Worm (Caenorhabditis elegans) whole organism, L4 larva: Measurements from ENCODE around the gene D2096.9.
A peak's percentile ranks its signal among the peaks of the same experiment; 100 is the strongest.

Experiments
- F49E8.2 ChIP-seq: sonication (generic microtip); optimal IDR thresholded peaks from 2 replicates; lab custom pipeline; 2016; ENCODE audit warnings: missing compliant biosample characterization, mild to moderate bottlenecking, missing genetic modification characterization, borderline replicate concordance
- R02D3.7 ChIP-seq: fragments of 150-350 bp; sonication (generic microtip); optimal IDR thresholded peaks from 3 replicates; lab custom pipeline; 2014; ENCODE audit warnings: missing biosample characterization, missing genetic modification characterization
- Y48G9A.11 ChIP-seq: fragments of 200-800 bp; sonication (Bioruptor generic); IDR thresholded peaks from 2 replicates; pipeline ENCODE4 v1.3.6; 2022; ENCODE audit warnings: missing genetic modification reagents, missing genetic modification characterization, missing compliant biosample characterization
- Y75B8A.6 ChIP-seq: fragments of 200-800 bp; sonication (Bioruptor generic); IDR thresholded peaks from 2 replicates; pipeline ENCODE4 v1.3.6; 2022; ENCODE audit warnings: missing genetic modification reagents, missing genetic modification characterization, missing compliant biosample characterization
- ZK337.2 ChIP-seq: fragments of 200-800 bp; sonication (Bioruptor generic); IDR thresholded peaks from 2 replicates; pipeline ENCODE4 v1.3.6; 2022; ENCODE audit warnings: missing genetic modification reagents, missing genetic modification characterization, missing compliant biosample characterization
- aha-1 ChIP-seq: fragments of 150-350 bp; peaks from one replicate; lab custom pipeline; 2014; ENCODE audit warnings: missing biosample characterization, missing genetic modification characterization
- aly-2 ChIP-seq: sonication (generic microtip); optimal IDR thresholded peaks from 2 replicates; lab custom pipeline; 2018; ENCODE audit warnings: missing biosample characterization, missing genetic modification characterization
- arid-1 ChIP-seq: fragments of 200-800 bp; sonication (Bioruptor generic); conservative IDR thresholded peaks from 2 replicates; pipeline ENCODE4 v1.3.6; 2022; ENCODE audit warnings: missing genetic modification reagents, missing genetic modification characterization, missing compliant biosample characterization
- attf-4 ChIP-seq: sonication (generic microtip); optimal IDR thresholded peaks from 3 replicates; lab custom pipeline; 2017; ENCODE audit warnings: missing biosample characterization, missing genetic modification characterization
- ceh-32 ChIP-seq: sonication (generic microtip); optimal IDR thresholded peaks from 2 replicates; lab custom pipeline; 2016; ENCODE audit warnings: mild to moderate bottlenecking, missing genetic modification characterization, missing compliant biosample characterization; ENCODE audit not compliant: poor library complexity
- ceh-44 ChIP-seq: fragments of 200-800 bp; sonication (Bioruptor generic); IDR thresholded peaks from 2 replicates; pipeline ENCODE4 v1.3.6; 2022; ENCODE audit warnings: missing genetic modification reagents, missing genetic modification characterization, missing compliant biosample characterization
- daf-16 ChIP-seq, 3 experiments: sonication (generic microtip); optimal IDR thresholded peaks; 2 replicates each; lab custom pipeline; 2016 to 2017; ENCODE audit warnings: missing genetic modification characterization in 3 of 3, missing genetic modification reagents in 3 of 3, mild to moderate bottlenecking in 2 of 3, missing compliant biosample characterization in 2 of 3, missing biosample characterization in 1 of 3, moderate library complexity in 1 of 3
- daf-19 ChIP-seq: fragments of 200-800 bp; sonication (Bioruptor generic); conservative IDR thresholded peaks from 2 replicates; pipeline ENCODE4 v1.3.6; 2022; ENCODE audit warnings: missing genetic modification characterization, missing compliant biosample characterization
- daf-8 ChIP-seq: fragments of 200-800 bp; sonication (Bioruptor generic); IDR thresholded peaks from 2 replicates; pipeline ENCODE4 v1.3.6; 2022; ENCODE audit warnings: missing genetic modification characterization, missing compliant biosample characterization
- dmd-8 ChIP-seq: fragments of 200-800 bp; sonication (Bioruptor generic); IDR thresholded peaks from 2 replicates; pipeline ENCODE4 v1.3.6; 2022; ENCODE audit warnings: missing genetic modification characterization, missing compliant biosample characterization
- dmd-9 ChIP-seq: fragments of 200-800 bp; sonication (Bioruptor generic); IDR thresholded peaks from 2 replicates; pipeline ENCODE4 v1.3.6; 2022; ENCODE audit warnings: missing genetic modification reagents, missing genetic modification characterization, missing compliant biosample characterization
- dpl-1 ChIP-seq: fragments of 150-350 bp; optimal IDR thresholded peaks from 2 replicates; lab custom pipeline; 2014; ENCODE audit warnings: missing biosample characterization, missing genetic modification reagents, missing genetic modification characterization
- duxl-1 ChIP-seq: sonication (generic microtip); optimal IDR thresholded peaks from 2 replicates; lab custom pipeline; 2016; ENCODE audit warnings: mild to moderate bottlenecking, missing genetic modification characterization, moderate library complexity, missing compliant biosample characterization; ENCODE audit not compliant: poor library complexity
- dve-1 ChIP-seq: sonication (generic microtip); optimal IDR thresholded peaks from 2 replicates; lab custom pipeline; 2017; ENCODE audit warnings: antibody characterized with exemption, mild to moderate bottlenecking, missing genetic modification characterization, missing compliant biosample characterization; ENCODE audit not compliant: insufficient read depth
- fos-1 ChIP-seq: fragments of 150-350 bp; optimal IDR thresholded peaks from 2 replicates; lab custom pipeline; 2014; ENCODE audit warnings: missing biosample characterization, missing genetic modification characterization
- gei-8 ChIP-seq: fragments of 200-800 bp; sonication (Bioruptor generic); optimal IDR thresholded peaks from 2 replicates; lab custom pipeline; 2018; ENCODE audit warnings: mild to moderate bottlenecking, missing genetic modification characterization, missing compliant biosample characterization
- hif-1 ChIP-seq, 2 experiments: sonication (generic microtip); optimal IDR thresholded peaks; 2 replicates each; lab custom pipeline; 2016 to 2017; ENCODE audit warnings: missing compliant biosample characterization in 2 of 2, missing genetic modification characterization in 2 of 2, missing genetic modification reagents in 2 of 2, missing genotype in 2 of 2, mild to moderate bottlenecking in 1 of 2
- hlh-30 ChIP-seq: sonication (generic microtip); optimal IDR thresholded peaks from 2 replicates; lab custom pipeline; 2017; ENCODE audit warnings: antibody characterized with exemption, mild to moderate bottlenecking, missing genetic modification characterization, missing compliant biosample characterization; ENCODE audit not compliant: insufficient read depth
- lin-1 ChIP-seq: fragments of 200-800 bp; sonication (Bioruptor generic); IDR thresholded peaks from 2 replicates; pipeline ENCODE4 v1.3.6; 2022; ENCODE audit warnings: missing genetic modification reagents, missing genetic modification characterization, missing compliant biosample characterization
- lin-39 ChIP-seq: fragments of 150-350 bp; optimal IDR thresholded peaks from 2 replicates; lab custom pipeline; 2014; ENCODE audit warnings: missing biosample characterization, missing genetic modification reagents, missing genetic modification characterization
- mep-1 ChIP-seq: fragments of 150-350 bp; sonication (generic microtip); optimal IDR thresholded peaks from 3 replicates; lab custom pipeline; 2014; ENCODE audit warnings: missing biosample characterization, missing genetic modification characterization
- nhr-111 ChIP-seq: fragments of 200-800 bp; sonication (Bioruptor generic); optimal IDR thresholded peaks from 2 replicates; lab custom pipeline; 2018; ENCODE audit warnings: mild to moderate bottlenecking, missing genetic modification characterization, missing compliant biosample characterization
- nhr-237 ChIP-seq: sonication (generic microtip); optimal IDR thresholded peaks from 2 replicates; lab custom pipeline; 2017; ENCODE audit warnings: missing biosample characterization, missing genetic modification characterization
- nhr-25 ChIP-seq: sonication (generic microtip); optimal IDR thresholded peaks from 2 replicates; lab custom pipeline; 2017; ENCODE audit warnings: missing genetic modification characterization, mild to moderate bottlenecking, missing compliant biosample characterization, antibody characterized with exemption, moderate library complexity, borderline replicate concordance; ENCODE audit not compliant: insufficient read depth
- nhr-28 ChIP-seq: fragments of 150-350 bp; optimal IDR thresholded peaks from 2 replicates; lab custom pipeline; 2014; ENCODE audit warnings: missing biosample characterization, missing genetic modification characterization
- nhr-6 ChIP-seq: fragments of 150-350 bp; optimal IDR thresholded peaks from 2 replicates; lab custom pipeline; 2014; ENCODE audit warnings: missing biosample characterization, missing genetic modification characterization
- pqm-1 ChIP-seq: sonication (generic microtip); optimal IDR thresholded peaks from 2 replicates; lab custom pipeline; 2017; ENCODE audit warnings: missing biosample characterization, missing genetic modification characterization
- rbr-2 ChIP-seq: sonication (generic microtip); optimal IDR thresholded peaks from 2 replicates; lab custom pipeline; 2016; ENCODE audit warnings: missing genotype, missing genetic modification characterization, missing compliant biosample characterization
- set-16 ChIP-seq: fragments of 200-800 bp; sonication (Bioruptor generic); IDR thresholded peaks from 2 replicates; pipeline ENCODE4 v1.3.6; 2022; ENCODE audit warnings: missing genetic modification reagents, missing genetic modification characterization, missing compliant biosample characterization
- snpc-1.2 ChIP-seq: fragments of 200-800 bp; sonication (Bioruptor generic); IDR thresholded peaks from 2 replicates; pipeline ENCODE4 v1.3.6; 2022; ENCODE audit warnings: missing genetic modification reagents, missing genetic modification characterization, missing compliant biosample characterization
- snpc-4 ChIP-seq: fragments of 150-350 bp; optimal IDR thresholded peaks from 2 replicates; lab custom pipeline; 2014; ENCODE audit warnings: missing biosample characterization, missing genetic modification characterization
- spr-1 ChIP-seq: sonication (generic microtip); optimal IDR thresholded peaks from 2 replicates; lab custom pipeline; 2016; ENCODE audit warnings: mild to moderate bottlenecking, missing genetic modification characterization, missing compliant biosample characterization
- tag-97 ChIP-seq: fragments of 200-800 bp; sonication (Bioruptor generic); IDR thresholded peaks from 2 replicates; pipeline ENCODE4 v1.3.6; 2022; ENCODE audit warnings: missing genetic modification characterization, missing compliant biosample characterization
- tra-1 ChIP-seq: fragments of 200-800 bp; sonication (Bioruptor generic); IDR thresholded peaks from 2 replicates; pipeline ENCODE4 v1.3.6; 2022; ENCODE audit warnings: missing genetic modification reagents, missing genetic modification characterization, missing compliant biosample characterization
- unc-62 ChIP-seq, 3 experiments: fragments of 150-350 bp in 1 of 3; sonication (generic microtip); optimal IDR thresholded peaks in 2 of 3; peaks in 1 of 3; 1 replicate in 1 of 3; 2 replicates in 2 of 3; lab custom pipeline; 2014 to 2017; ENCODE audit warnings: missing biosample characterization in 3 of 3, missing genetic modification characterization in 3 of 3, missing genetic modification reagents in 3 of 3, missing genotype in 1 of 3
- zag-1 ChIP-seq: fragments of 150-350 bp; optimal IDR thresholded peaks from 2 replicates; lab custom pipeline; 2014; ENCODE audit warnings: missing biosample characterization, missing genetic modification characterization
- zfp-2 ChIP-seq: sonication (generic microtip); optimal IDR thresholded peaks from 2 replicates; lab custom pipeline; 2016; ENCODE audit warnings: mild to moderate bottlenecking, missing genetic modification characterization, missing compliant biosample characterization
- zip-11 ChIP-seq: fragments of 200-800 bp; sonication (Bioruptor generic); IDR thresholded peaks from 2 replicates; pipeline ENCODE4 v1.3.6; 2022; ENCODE audit warnings: missing genetic modification characterization, missing compliant biosample characterization

D2096.9 gene

ce11 chrIV:8339636-8340035 lies 43.0 kb downstream of the D2096.9 start, which contains the start of gene lgc-6:
lgc-6 (plus strand) TSS chrIV:8339936.
- TF ChIP-seq daf-19 (GFP tag; lab: Robert Waterston, UW) = no peak
- TF ChIP-seq dpl-1 (GFP tag; lab: Kevin White, UChicago) = no peak
- no peak for TF ChIP-seq tra-1 (GFP tag; lab: Robert Waterston, UW)
- TF ChIP-seq spr-1 = no peak

ce11 chrIV:8333988-8334863 lies 48.4 kb downstream of the D2096.9 start, which contains the start of gene his-32:
his-32 (plus strand) TSS chrIV:8334305.
- TF ChIP-seq dmd-9 (no peak), hlh-30 (tag; lab: Kevin White, UChicago) (no peak), lin-1 (GFP tag; lab: Robert Waterston, UW) (no peak), nhr-237 (tag; lab: Kevin White, UChicago) (no peak), nhr-28 (no peak), unc-62 (GFP tag; optimal IDR thresholded peaks at IDR 0.05 in 1 of 2; lab: Kevin White, UChicago) (peak in 1 of 2 experiments; percentile 56), unc-62 (tag; optimal IDR thresholded peaks at IDR 0.05; lab: Kevin White, UChicago) (no peak), zag-1 (tag; lab: Kevin White, UChicago) (no peak), dve-1 (no peak), F49E8.2 (tag; lab: Kevin White, UChicago) (no peak), dmd-8 (GFP tag; lab: Robert Waterston, UW) (no peak), set-16 (GFP tag; lab: Robert Waterston, UW) (peak; percentile 78; the same call in 1 of the 2 replicates), R02D3.7 (tag; lab: Kevin White, UChicago) (no peak), rbr-2 (tag; lab: Kevin White, UChicago) (peak; percentile 69), dpl-1 (GFP tag; lab: Kevin White, UChicago) (peak; percentile 0), Y75B8A.6 (GFP tag; lab: Robert Waterston, UW) (no peak), aha-1 (tag; lab: Kevin White, UChicago) (peak; percentile 15), zfp-2 (tag; lab: Kevin White, UChicago) (no peak), hif-1 (tag; optimal IDR thresholded peaks at IDR 0.05; lab: Kevin White, UChicago) (no peak), nhr-25 (tag; lab: Kevin White, UChicago) (peak; percentile 92), mep-1 (tag; lab: Kevin White, UChicago) (peak; percentile 91), nhr-6 (peak; percentile 85), daf-16 (GFP tag; optimal IDR thresholded peaks at IDR 0.05; lab: Kevin White, UChicago) (no peak), daf-16 (tag; optimal IDR thresholded peaks at IDR 0.05; lab: Kevin White, UChicago) (no peak), duxl-1 (peak; percentile 20)
- TF ChIP-seq, all 104 proteins: peak for 9

ce11 chrIV:8333954-8333987 lies 48.8 kb downstream of the D2096.9 start, which contains the start of gene his-31:
his-31 (minus strand) TSS chrIV:8333983.
- TF ChIP-seq Y48G9A.11 (GFP tag; lab: Robert Waterston, UW) (no peak), nhr-237 (tag; lab: Kevin White, UChicago) (no peak), tra-1 (GFP tag; lab: Robert Waterston, UW) (no peak), zip-11 (GFP tag; lab: Robert Waterston, UW) (no peak), snpc-1.2 (GFP tag; lab: Robert Waterston, UW) (no peak), fos-1 (tag; lab: Kevin White, UChicago) (no peak)

ce11 chrIV:8333554-8333953 lies 49.0 kb downstream of the D2096.9 start:
- no peak for TF ChIP-seq rbr-2 (tag; lab: Kevin White, UChicago)
- no peak for TF ChIP-seq pqm-1 (tag; lab: Kevin White, UChicago)
- TF ChIP-seq attf-4 = no peak
- no peak for TF ChIP-seq arid-1 (GFP tag; lab: Robert Waterston, UW)
- no peak for TF ChIP-seq aha-1 (tag; lab: Kevin White, UChicago)
- TF ChIP-seq gei-8 (GFP tag; lab: Kevin White, UChicago) = no peak
- no peak for TF ChIP-seq daf-8 (GFP tag; lab: Robert Waterston, UW)
- no peak for TF ChIP-seq ZK337.2 (GFP tag; lab: Robert Waterston, UW)
- TF ChIP-seq spr-1 = no peak
- no peak for TF ChIP-seq dmd-8 (GFP tag; lab: Robert Waterston, UW)
- TF ChIP-seq tag-97 (GFP tag; lab: Robert Waterston, UW) = no peak
- no peak for TF ChIP-seq snpc-4
- TF ChIP-seq nhr-111 = no peak
- TF ChIP-seq lin-39 (tag; lab: Kevin White, UChicago) = no peak
- no peak for TF ChIP-seq nhr-25 (tag; lab: Kevin White, UChicago)
- TF ChIP-seq mep-1 (tag; lab: Kevin White, UChicago) = no peak
- no peak for TF ChIP-seq ceh-44
- TF ChIP-seq ceh-32 (tag; lab: Kevin White, UChicago) = no peak
- TF ChIP-seq aly-2 (tag; lab: Kevin White, UChicago) = no peak
